Fruit fly (Drosophila melanogaster): Measurements from ENCODE around the gene CG1750.

The CG1750 gene

dm6 chr3R:31221337-31222047 lies 33.2 kb downstream of the CG1750 start:
- TF ChIP-seq EcR (GFP tag; optimal IDR thresholded peaks at IDR 0.05) (peak; percentile 88), CG12605 (GFP tag; IDR thresholded peaks at IDR 0.05) (no peak), CG17806 (tag; optimal IDR thresholded peaks at IDR 0.05) (peak; percentile 16), D1 (tag; optimal IDR thresholded peaks at IDR 0.05) (no peak), CG4496 (GFP tag; IDR thresholded peaks at IDR 0.05) (no peak), fd96Ca (GFP tag; IDR thresholded peaks at IDR 0.05) (no peak), CG9948 (tag; optimal IDR thresholded peaks at IDR 0.05) (peak; percentile 57), rn (GFP tag; IDR thresholded peaks at IDR 0.05) (no peak), CG34367 (tag; optimal IDR thresholded peaks at IDR 0.05) (peak; percentile 79), CG32121 (GFP tag; IDR thresholded peaks at IDR 0.05) (no peak), Snoo (tag; optimal IDR thresholded peaks at IDR 0.05) (peak; percentile 60), CG8159 (tag; optimal IDR thresholded peaks at IDR 0.05) (peak; percentile 58), Pif1B (GFP tag; optimal IDR thresholded peaks at IDR 0.05) (peak; percentile 71), CG13204 (GFP tag; optimal IDR thresholded peaks at IDR 0.05) (peak; percentile 90), CG10348 (GFP tag; IDR thresholded peaks at IDR 0.05) (no peak), Pif1A (GFP tag; optimal IDR thresholded peaks at IDR 0.05) (peak; percentile 61), CG8301 (tag; optimal IDR thresholded peaks at IDR 0.05) (peak; percentile 71), CG15710 (tag; optimal IDR thresholded peaks at IDR 0.05) (peak; percentile 72), Ets98B (GFP tag; IDR thresholded peaks at IDR 0.05) (no peak), CG14655 (GFP tag; optimal IDR thresholded peaks at IDR 0.05) (peak; percentile 85), gl (tag; optimal IDR thresholded peaks at IDR 0.05) (peak; percentile 90)

- TF ChIP-seq CG17806 (tag; optimal IDR thresholded peaks at IDR 0.05) (no peak), CG13204 (GFP tag; optimal IDR thresholded peaks at IDR 0.05) (no peak), Ets98B (GFP tag; IDR thresholded peaks at IDR 0.05) (no peak), gl (tag; optimal IDR thresholded peaks at IDR 0.05) (no peak), EcR (GFP tag; optimal IDR thresholded peaks at IDR 0.05) (no peak), Pif1A (GFP tag; optimal IDR thresholded peaks at IDR 0.05) (no peak), CG10348 (GFP tag; IDR thresholded peaks at IDR 0.05) (no peak), fd96Ca (GFP tag; IDR thresholded peaks at IDR 0.05) (no peak), CG34367 (tag; optimal IDR thresholded peaks at IDR 0.05) (no peak), D1 (tag; optimal IDR thresholded peaks at IDR 0.05) (no peak), rn (GFP tag; IDR thresholded peaks at IDR 0.05) (no peak)
Measured at dm6 chr3R:31220456-31221336, 34.0 kb downstream of the CG1750 start, which contains the start of gene CG12054. TSS of gene CG12054 (plus strand) at chr3R:31220702.

dm6 chr3R:31218997-31219992 lies 35.4 kb downstream of the CG1750 start, which contains the start of gene ATPsynC:
TSS of gene ATPsynC (minus strand) at chr3R:31219630.
- TF ChIP-seq CG9948 (tag; optimal IDR thresholded peaks at IDR 0.05) (no peak), CG8301 (tag; optimal IDR thresholded peaks at IDR 0.05) (no peak), CG8159 (tag; optimal IDR thresholded peaks at IDR 0.05) (peak; percentile 11), Snoo (tag; optimal IDR thresholded peaks at IDR 0.05) (peak; percentile 28), EcR (GFP tag; optimal IDR thresholded peaks at IDR 0.05) (peak; percentile 60), CG12605 (GFP tag; IDR thresholded peaks at IDR 0.05) (no peak), rn (GFP tag; IDR thresholded peaks at IDR 0.05) (no peak), CG17806 (tag; optimal IDR thresholded peaks at IDR 0.05) (peak; percentile 10), fd96Ca (GFP tag; IDR thresholded peaks at IDR 0.05) (no peak)

dm6 chr3R:31218214-31218876 lies 36.4 kb downstream of the CG1750 start:
- TF ChIP-seq CG15710 (tag; optimal IDR thresholded peaks at IDR 0.05) = no peak
- no peak for TF ChIP-seq CG13204 (GFP tag; optimal IDR thresholded peaks at IDR 0.05)
- TF ChIP-seq EcR (GFP tag; optimal IDR thresholded peaks at IDR 0.05) = peak; percentile 85

dm6 chr3R:31215830-31216229 lies 38.9 kb downstream of the CG1750 start, which contains the start of gene CG15561:
TSS of gene CG15561 (minus strand) at chr3R:31215942.
- no peak for TF ChIP-seq D1 (tag; optimal IDR thresholded peaks at IDR 0.05)
- TF ChIP-seq CG17806 (tag; optimal IDR thresholded peaks at IDR 0.05) = no peak
- TF ChIP-seq Pif1B (GFP tag; optimal IDR thresholded peaks at IDR 0.05) = no peak
- TF ChIP-seq CG32121 (GFP tag; IDR thresholded peaks at IDR 0.05) = no peak
- TF ChIP-seq CG14655 (GFP tag; optimal IDR thresholded peaks at IDR 0.05) = no peak
- TF ChIP-seq fd96Ca (GFP tag; IDR thresholded peaks at IDR 0.05) = no peak

All from whole organism, pupa.